Fruit fly (Drosophila melanogaster) whole organism, prepupa: ENCODE data around the gene CG3117.

Experiments
- Blimp-1 ChIP-seq: fragments of 200-800 bp; sonication (Bioruptor generic); optimal IDR thresholded peaks from 3 replicates; lab custom pipeline; 2017; ENCODE audit warnings: missing biosample characterization, missing genetic modification characterization, mild to moderate bottlenecking, moderate library complexity, missing genetic modification reagents
- CG10631 ChIP-seq: fragments of 200-800 bp; sonication (Bioruptor generic); optimal IDR thresholded peaks from 2 replicates; lab custom pipeline; 2016; ENCODE audit warnings: missing biosample characterization, missing genetic modification characterization
- CG10669 ChIP-seq: fragments of 200-800 bp; sonication (Bioruptor generic); optimal IDR thresholded peaks from 3 replicates; lab custom pipeline; 2018; ENCODE audit warnings: missing biosample characterization, mild to moderate bottlenecking, missing genetic modification characterization, moderate library complexity
- CG11294 ChIP-seq: fragments of 200-800 bp; sonication (Bioruptor generic); IDR thresholded peaks from 2 replicates; pipeline ENCODE4 v1.3.6; 2022; ENCODE audit warnings: missing biosample characterization, missing genetic modification characterization
- CG11762 ChIP-seq: fragments of 200-800 bp; sonication (Bioruptor generic); optimal IDR thresholded peaks from 3 replicates; lab custom pipeline; 2016; ENCODE audit warnings: missing biosample characterization, missing genetic modification characterization; ENCODE audit not compliant: insufficient read depth
- CG16779 ChIP-seq: fragments of 200-800 bp; sonication (Bioruptor generic); optimal IDR thresholded peaks from 3 replicates; lab custom pipeline; 2017; ENCODE audit warnings: missing biosample characterization, mild to moderate bottlenecking, missing genetic modification characterization
- CG3032 ChIP-seq: fragments of 200-800 bp; optimal IDR thresholded peaks from 2 replicates; lab custom pipeline; 2019; ENCODE audit warnings: missing biosample characterization, mild to moderate bottlenecking, missing genetic modification characterization, moderate library complexity
- CG31627 ChIP-seq: fragments of 200-800 bp; sonication (Bioruptor generic); optimal IDR thresholded peaks from 3 replicates; lab custom pipeline; 2016; ENCODE audit warnings: missing biosample characterization, missing genetic modification characterization
- CG32006 ChIP-seq: fragments of 200-800 bp; sonication (Bioruptor generic); optimal IDR thresholded peaks from 3 replicates; lab custom pipeline; 2017; ENCODE audit warnings: missing biosample characterization, mild to moderate bottlenecking, missing genetic modification characterization
- CG34406 ChIP-seq: fragments of 200-800 bp; sonication (Bioruptor generic); optimal IDR thresholded peaks from 3 replicates; lab custom pipeline; 2016; ENCODE audit warnings: missing biosample characterization, missing genetic modification characterization
- CG3919 ChIP-seq: fragments of 200-800 bp; sonication (Bioruptor generic); optimal IDR thresholded peaks from 3 replicates; lab custom pipeline; 2016; ENCODE audit warnings: missing biosample characterization, missing genetic modification characterization
- CG4318 ChIP-seq: fragments of 200-800 bp; sonication (Bioruptor generic); optimal IDR thresholded peaks from 3 replicates; lab custom pipeline; 2017; ENCODE audit warnings: missing biosample characterization, mild to moderate bottlenecking, missing genetic modification characterization
- CG6276 ChIP-seq: fragments of 200-800 bp; sonication (Bioruptor generic); optimal IDR thresholded peaks from 2 replicates; lab custom pipeline; 2017; ENCODE audit warnings: missing biosample characterization, mild to moderate bottlenecking, missing genetic modification characterization
- CG6808 ChIP-seq: fragments of 200-800 bp; sonication (Bioruptor generic); optimal IDR thresholded peaks from 3 replicates; lab custom pipeline; 2017; ENCODE audit warnings: missing biosample characterization, missing genetic modification characterization, mild to moderate bottlenecking, moderate library complexity, missing genetic modification reagents
- CG6854 ChIP-seq: fragments of 200-800 bp; sonication (Bioruptor generic); optimal IDR thresholded peaks from 2 replicates; lab custom pipeline; 2017; ENCODE audit warnings: missing biosample characterization, mild to moderate bottlenecking, missing genetic modification characterization
- CG7368 ChIP-seq: fragments of 200-800 bp; sonication (Bioruptor generic); optimal IDR thresholded peaks from 3 replicates; lab custom pipeline; 2016; ENCODE audit warnings: missing biosample characterization, missing genetic modification characterization
- CG8319 ChIP-seq: fragments of 200-800 bp; sonication (Bioruptor generic); optimal IDR thresholded peaks from 3 replicates; lab custom pipeline; 2016; ENCODE audit warnings: missing biosample characterization, missing genetic modification characterization
- Eip78C ChIP-seq: fragments of 200-800 bp; sonication (Bioruptor generic); peaks from one replicate; lab custom pipeline; 2016; ENCODE audit warnings: missing biosample characterization, missing genetic modification characterization
- Eip93F ChIP-seq: fragments of 200-800 bp; sonication (Bioruptor generic); optimal IDR thresholded peaks from 2 replicates; lab custom pipeline; 2016; ENCODE audit warnings: missing biosample characterization, mild to moderate bottlenecking, missing genetic modification characterization
- Ets21C ChIP-seq: fragments of 200-800 bp; sonication (Bioruptor generic); optimal IDR thresholded peaks from 3 replicates; lab custom pipeline; 2016; ENCODE audit warnings: missing biosample characterization, missing genetic modification characterization
- Gug ChIP-seq: fragments of 200-800 bp; sonication (Bioruptor generic); IDR thresholded peaks from 2 replicates; pipeline ENCODE4 v1.3.6; 2022; ENCODE audit warnings: missing biosample characterization, missing genetic modification characterization
- Hr38 ChIP-seq: sonication (Bioruptor generic); optimal IDR thresholded peaks from 2 replicates; lab custom pipeline; 2016; ENCODE audit warnings: missing biosample characterization, missing genetic modification characterization
- Hr39 ChIP-seq: fragments of 200-800 bp; sonication (Bioruptor generic); optimal IDR thresholded peaks from 2 replicates; lab custom pipeline; 2016; ENCODE audit warnings: missing biosample characterization, missing genetic modification characterization
- Hr4 ChIP-seq: fragments of 200-800 bp; sonication (Bioruptor generic); optimal IDR thresholded peaks from 3 replicates; lab custom pipeline; 2016; ENCODE audit warnings: missing biosample characterization, missing genetic modification characterization
- Lpt ChIP-seq: fragments of 200-800 bp; sonication (Bioruptor generic); optimal IDR thresholded peaks from 3 replicates; lab custom pipeline; 2016; ENCODE audit warnings: missing biosample characterization, missing genetic modification characterization
- OdsH ChIP-seq: fragments of 200-800 bp; sonication (Bioruptor generic); optimal IDR thresholded peaks from 3 replicates; lab custom pipeline; 2016; ENCODE audit warnings: missing biosample characterization, missing genetic modification characterization
- Smox ChIP-seq: fragments of 200-800 bp; sonication (Bioruptor generic); optimal IDR thresholded peaks from 3 replicates; lab custom pipeline; 2016; ENCODE audit warnings: missing biosample characterization, missing genetic modification characterization
- Sox102F ChIP-seq: fragments of 200-800 bp; sonication (Bioruptor generic); optimal IDR thresholded peaks from 2 replicates; lab custom pipeline; 2016; ENCODE audit warnings: missing biosample characterization, mild to moderate bottlenecking, missing genetic modification characterization
- Sox14 ChIP-seq: fragments of 200-800 bp; sonication (Bioruptor generic); optimal IDR thresholded peaks from 3 replicates; lab custom pipeline; 2016; ENCODE audit warnings: missing biosample characterization, missing genetic modification characterization
- achi ChIP-seq: fragments of 200-800 bp; sonication (Bioruptor generic); optimal IDR thresholded peaks from 3 replicates; lab custom pipeline; 2016; ENCODE audit warnings: missing biosample characterization, missing genetic modification characterization
- acj6 ChIP-seq: fragments of 200-800 bp; sonication (Bioruptor generic); optimal IDR thresholded peaks from 3 replicates; lab custom pipeline; 2016; ENCODE audit warnings: missing biosample characterization, missing genetic modification characterization
- cyc ChIP-seq: fragments of 200-800 bp; sonication (Bioruptor generic); optimal IDR thresholded peaks from 3 replicates; lab custom pipeline; 2016; ENCODE audit warnings: missing biosample characterization, missing genetic modification characterization
- dac ChIP-seq: fragments of 200-800 bp; sonication (Bioruptor generic); optimal IDR thresholded peaks from 2 replicates; lab custom pipeline; 2017; ENCODE audit warnings: missing biosample characterization, mild to moderate bottlenecking, missing genetic modification characterization
- dsx ChIP-seq: fragments of 200-800 bp; optimal IDR thresholded peaks from 3 replicates; lab custom pipeline; 2019; ENCODE audit warnings: missing biosample characterization, mild to moderate bottlenecking, missing genetic modification characterization, moderate library complexity; ENCODE audit not compliant: poor library complexity, severe bottlenecking
- eg ChIP-seq: fragments of 200-800 bp; sonication (Bioruptor generic); IDR thresholded peaks from 3 replicates; pipeline ENCODE4 v1.3.6; 2022; ENCODE audit warnings: missing biosample characterization, missing genetic modification characterization
- esn ChIP-seq: fragments of 200-800 bp; sonication (Bioruptor generic); optimal IDR thresholded peaks from 2 replicates; lab custom pipeline; 2016; ENCODE audit warnings: missing biosample characterization, mild to moderate bottlenecking, missing genetic modification characterization, moderate library complexity
- fd59A ChIP-seq: fragments of 200-800 bp; sonication (Bioruptor generic); optimal IDR thresholded peaks from 2 replicates; lab custom pipeline; 2017; ENCODE audit warnings: missing biosample characterization, mild to moderate bottlenecking, missing genetic modification characterization, missing genetic modification reagents
- fd85E ChIP-seq: fragments of 200-800 bp; sonication (Bioruptor generic); optimal IDR thresholded peaks from 3 replicates; lab custom pipeline; 2016; ENCODE audit warnings: missing biosample characterization, missing genetic modification characterization
- fkh ChIP-seq: fragments of 200-800 bp; sonication (Bioruptor generic); optimal IDR thresholded peaks from 3 replicates; lab custom pipeline; 2017; ENCODE audit warnings: missing biosample characterization, mild to moderate bottlenecking, missing genetic modification characterization, moderate library complexity
- lz ChIP-seq: fragments of 200-800 bp; sonication (Bioruptor generic); optimal IDR thresholded peaks from 3 replicates; lab custom pipeline; 2016; ENCODE audit warnings: missing biosample characterization, missing genetic modification characterization
- net ChIP-seq: fragments of 200-800 bp; sonication (Bioruptor generic); optimal IDR thresholded peaks from 3 replicates; lab custom pipeline; 2016; ENCODE audit warnings: missing biosample characterization, missing genetic modification characterization
- pdm3 ChIP-seq: fragments of 200-800 bp; sonication (Bioruptor generic); optimal IDR thresholded peaks from 3 replicates; lab custom pipeline; 2016; ENCODE audit warnings: missing biosample characterization, missing genetic modification characterization
- svp ChIP-seq: fragments of 200-800 bp; sonication (Bioruptor generic); peaks from one replicate; lab custom pipeline; 2016; ENCODE audit warnings: missing biosample characterization, missing genetic modification characterization
- topi ChIP-seq: fragments of 200-800 bp; sonication (Bioruptor generic); optimal IDR thresholded peaks from 3 replicates; lab custom pipeline; 2016; ENCODE audit warnings: missing biosample characterization, missing genetic modification characterization
- vri ChIP-seq: fragments of 200-800 bp; sonication (Bioruptor generic); optimal IDR thresholded peaks from 3 replicates; lab custom pipeline; 2016; ENCODE audit warnings: missing biosample characterization, mild to moderate bottlenecking, missing genetic modification characterization

Gene CG3117

dm6 chr2L:2857862-2858734 is 11.1 kb upstream of the CG3117 start (continued):
- TF ChIP-seq cyc (GFP tag; lab: Kevin White, UChicago) (no peak), Sox102F (GFP tag; lab: Kevin White, UChicago) (peak; percentile 39), Hr4 (GFP tag; lab: Kevin White, UChicago) (peak; percentile 74), CG3032 (tag; lab: Kevin White, UChicago) (no peak), acj6 (GFP tag; lab: Kevin White, UChicago) (peak; percentile 69), CG6276 (GFP tag; lab: Kevin White, UChicago) (peak; percentile 87), Blimp-1 (peak; percentile 61), pdm3 (GFP tag; lab: Kevin White, UChicago) (peak; percentile 47), Hr38 (GFP tag; lab: Kevin White, UChicago) (no peak), fd85E (no peak), Eip93F (GFP tag; lab: Kevin White, UChicago) (no peak), CG10669 (GFP tag; lab: Kevin White, UChicago) (peak; percentile 54), achi (GFP tag; lab: Kevin White, UChicago) (peak; percentile 66), CG10631 (peak; percentile 42), CG34406 (GFP tag; lab: Kevin White, UChicago) (peak; percentile 56), CG3919 (GFP tag; lab: Kevin White, UChicago) (peak; percentile 77), Lpt (peak; percentile 68)
- TF ChIP-seq, all 60 proteins: peak for 45

- TF ChIP-seq CG11762 (GFP tag; lab: Kevin White, UChicago): no peak
- no peak for TF ChIP-seq CG8319 (GFP tag; lab: Kevin White, UChicago)
- TF ChIP-seq Ets21C (GFP tag; lab: Kevin White, UChicago): no peak
- peak; percentile 5 for TF ChIP-seq CG6854 (GFP tag; lab: Kevin White, UChicago)
- TF ChIP-seq CG31627 (GFP tag; lab: Kevin White, UChicago): no peak
- TF ChIP-seq CG11294 (GFP tag; lab: Robert Waterston, UW): no peak
- TF ChIP-seq fd59A: no peak
- TF ChIP-seq dac (GFP tag; lab: Kevin White, UChicago): no peak
- no peak for TF ChIP-seq CG6808 (GFP tag; lab: Kevin White, UChicago)
- peak; percentile 75 for TF ChIP-seq dsx
- no peak for TF ChIP-seq fkh
- TF ChIP-seq acj6 (GFP tag; lab: Kevin White, UChicago): no peak
- no peak for TF ChIP-seq CG7368
- TF ChIP-seq Blimp-1: no peak
- no peak for TF ChIP-seq net (GFP tag; lab: Kevin White, UChicago)
- no peak for TF ChIP-seq CG10669 (GFP tag; lab: Kevin White, UChicago)
- TF ChIP-seq CG3919 (GFP tag; lab: Kevin White, UChicago): peak; percentile 2
- peak; percentile 0 for TF ChIP-seq Smox (GFP tag; lab: Kevin White, UChicago)
- TF ChIP-seq Lpt: no peak
- no peak for TF ChIP-seq CG32006
- TF ChIP-seq Eip78C (GFP tag; lab: Kevin White, UChicago): peak; percentile 73
- TF ChIP-seq CG4318 (GFP tag; lab: Kevin White, UChicago): no peak
- TF ChIP-seq CG10631: no peak
- TF ChIP-seq OdsH: no peak
- no peak for TF ChIP-seq Gug
- TF ChIP-seq svp (GFP tag; lab: Kevin White, UChicago): peak; percentile 66
- TF ChIP-seq esn: no peak
- TF ChIP-seq vri: peak; percentile 78
- TF ChIP-seq Sox14 (GFP tag; lab: Kevin White, UChicago): peak; percentile 78
- TF ChIP-seq lz (GFP tag; lab: Kevin White, UChicago): peak; percentile 33
- no peak for TF ChIP-seq Hr38 (GFP tag; lab: Kevin White, UChicago)
- no peak for TF ChIP-seq CG34406 (GFP tag; lab: Kevin White, UChicago)
- TF ChIP-seq CG16779 (tag; lab: Kevin White, UChicago): no peak
- peak; percentile 58 for TF ChIP-seq Sox102F (GFP tag; lab: Kevin White, UChicago)
- no peak for TF ChIP-seq eg
- no peak for TF ChIP-seq cyc (GFP tag; lab: Kevin White, UChicago)
- no peak for TF ChIP-seq CG3032 (tag; lab: Kevin White, UChicago)
- no peak for TF ChIP-seq achi (GFP tag; lab: Kevin White, UChicago)
- TF ChIP-seq fd85E: no peak
- no peak for TF ChIP-seq Hr4 (GFP tag; lab: Kevin White, UChicago)
- peak; percentile 41 for TF ChIP-seq topi (GFP tag; lab: Kevin White, UChicago)
- no peak for TF ChIP-seq Hr39
Observed at dm6 chr2L:2856960-2857584, 10.1 kb upstream of the CG3117 start, which contains the start of gene CG2991. TSS of gene CG2991 (plus strand) at chr2L:2857164.
